Worm (Caenorhabditis elegans): ENCODE measurements around the gene hal-3.

hal-3 gene

ce11 chrII:9591071-9591470, 25.9 kb downstream of the hal-3 start, which contains the start of the genes E02H1.1 and tag-124:
TSS of gene E02H1.1 (minus strand) at chrII:9591164.
TSS of gene tag-124 (plus strand) at chrII:9591292.
- TF ChIP-seq attf-4 (tag; optimal IDR thresholded peaks at IDR 0.05), result no peak
- TF ChIP-seq zip-11 (GFP tag; IDR thresholded peaks at IDR 0.05), result no peak
- TF ChIP-seq spr-3 (GFP tag; optimal IDR thresholded peaks at IDR 0.05), result no peak
- TF ChIP-seq fos-1 (tag; optimal IDR thresholded peaks at IDR 0.05), result no peak
- no peak for TF ChIP-seq egl-27 (tag; optimal IDR thresholded peaks at IDR 0.05)
- TF ChIP-seq mxl-2 (GFP tag; conservative IDR thresholded peaks at IDR 0.05), result no peak
- TF ChIP-seq snpc-4 (tag; optimal IDR thresholded peaks at IDR 0.05), result no peak
- no peak for TF ChIP-seq lin-13 (GFP tag; optimal IDR thresholded peaks at IDR 0.05)
- no peak for TF ChIP-seq ceh-32 (tag; optimal IDR thresholded peaks at IDR 0.05; ENCODE audit: poor library complexity)
- peak; percentile 69 for TF ChIP-seq mep-1 (tag; optimal IDR thresholded peaks at IDR 0.05)
- peak; percentile 32 for TF ChIP-seq mxl-3 (GFP tag; optimal IDR thresholded peaks at IDR 0.05)
- TF ChIP-seq rbr-2 (tag; optimal IDR thresholded peaks at IDR 0.05), result peak; percentile 46
- TF ChIP-seq unc-130 (GFP tag; optimal IDR thresholded peaks at IDR 0.05), result peak; percentile 84
- no peak for TF ChIP-seq mdt-29 (GFP tag; IDR thresholded peaks at IDR 0.05)
- peak; percentile 49; the same call in 1 of the 2 replicates for TF ChIP-seq ceh-20 (GFP tag; IDR thresholded peaks at IDR 0.05)
- TF ChIP-seq daf-12 (tag; optimal IDR thresholded peaks at IDR 0.05), result no peak
- TF ChIP-seq aha-1 (tag), result peak; percentile 49
- TF ChIP-seq Y48G9A.11 (GFP tag; IDR thresholded peaks at IDR 0.05), result peak; percentile 70; the same call in 1 of the 2 replicates
- 0 out of 2 replicates have a peak, but pooled peaks have one; percentile 51 for TF ChIP-seq tag-97 (GFP tag; IDR thresholded peaks at IDR 0.05)
- TF ChIP-seq ctbp-1 (GFP tag; IDR thresholded peaks at IDR 0.05), result 0 out of 2 replicates have a peak, but pooled peaks have one; percentile 31
- peak; percentile 86 for TF ChIP-seq duxl-1 (tag; optimal IDR thresholded peaks at IDR 0.05; ENCODE audit: poor library complexity)
- peak; percentile 42 for TF ChIP-seq hlh-30 (tag; optimal IDR thresholded peaks at IDR 0.05; ENCODE audit: insufficient read depth)
- peak; percentile 62 for TF ChIP-seq lin-38 (GFP tag; IDR thresholded peaks at IDR 0.05)
- TF ChIP-seq nhr-10 (tag; optimal IDR thresholded peaks at IDR 0.05), result no peak
- no peak for TF ChIP-seq lin-39 (tag; optimal IDR thresholded peaks at IDR 0.05)
- no peak for TF ChIP-seq nhr-42 (GFP tag; IDR thresholded peaks at IDR 0.05)
- peak; percentile 45 for TF ChIP-seq F49E8.2 (tag; optimal IDR thresholded peaks at IDR 0.05; ENCODE audit: borderline replicate concordance)
- TF ChIP-seq hif-1 (tag; optimal IDR thresholded peaks at IDR 0.05), result peak in 1 of 2 experiments; percentile 90
- no peak for TF ChIP-seq lin-1 (GFP tag; IDR thresholded peaks at IDR 0.05)
- TF ChIP-seq madf-5 (GFP tag; IDR thresholded peaks at IDR 0.05), result no peak
- peak; percentile 79 for TF ChIP-seq dpl-1 (GFP tag; optimal IDR thresholded peaks at IDR 0.05)
- TF ChIP-seq nhr-237 (tag; optimal IDR thresholded peaks at IDR 0.05), result no peak
- 0 out of 2 replicates have a peak, but pooled peaks have one; percentile 9 for TF ChIP-seq pha-4 (GFP tag; IDR thresholded peaks at IDR 0.05)
- peak; percentile 49 for TF ChIP-seq pha-4 (tag; optimal IDR thresholded peaks at IDR 0.05)
- TF ChIP-seq sdz-12 (GFP tag; optimal IDR thresholded peaks at IDR 0.05), result no peak
- no peak for TF ChIP-seq set-16 (GFP tag; IDR thresholded peaks at IDR 0.05)
- no peak for TF ChIP-seq Y105C5A.15 (GFP tag; IDR thresholded peaks at IDR 0.05)
- TF ChIP-seq nhr-76 (tag; optimal IDR thresholded peaks at IDR 0.05), result no peak
- no peak for TF ChIP-seq T26A8.4 (GFP tag; IDR thresholded peaks at IDR 0.05)
- TF ChIP-seq lin-29 (GFP tag; IDR thresholded peaks at IDR 0.05), result no peak
- peak; percentile 35 for TF ChIP-seq nhr-28 (tag; optimal IDR thresholded peaks at IDR 0.05)
- peak; percentile 99 for TF ChIP-seq mes-2 (tag; optimal IDR thresholded peaks at IDR 0.05; ENCODE audit: poor library complexity, severe bottlenecking)
- no peak for TF ChIP-seq F44E2.7 (GFP tag; IDR thresholded peaks at IDR 0.05)
- TF ChIP-seq ZK337.2 (GFP tag; IDR thresholded peaks at IDR 0.05), result peak; percentile 83
- peak; percentile 65; the same call in 1 of the 2 replicates for TF ChIP-seq tra-1 (GFP tag; IDR thresholded peaks at IDR 0.05)
- no peak for TF ChIP-seq F26F4.8 (GFP tag; conservative IDR thresholded peaks at IDR 0.05)
- TF ChIP-seq daf-19 (GFP tag; conservative IDR thresholded peaks at IDR 0.05), result no peak
- no peak for TF ChIP-seq unc-39 (tag; optimal IDR thresholded peaks at IDR 0.05)
- TF ChIP-seq pqm-1 (tag; optimal IDR thresholded peaks at IDR 0.05), result no peak
- TF ChIP-seq zfp-3 (GFP tag; conservative IDR thresholded peaks at IDR 0.05), result no peak
- peak; percentile 33 for TF ChIP-seq nhr-48 (tag; optimal IDR thresholded peaks at IDR 0.05)
- peak in 1 of 2 experiments; percentile 89 for TF ChIP-seq lsy-2 (tag; optimal IDR thresholded peaks at IDR 0.05)

Data from whole organism, L4 larva.